Fruit fly (Drosophila melanogaster): ENCODE data around the gene Cht7.
A peak's percentile ranks its signal among the peaks of the same experiment; 100 is the strongest.

The Cht7 gene

DNA sequence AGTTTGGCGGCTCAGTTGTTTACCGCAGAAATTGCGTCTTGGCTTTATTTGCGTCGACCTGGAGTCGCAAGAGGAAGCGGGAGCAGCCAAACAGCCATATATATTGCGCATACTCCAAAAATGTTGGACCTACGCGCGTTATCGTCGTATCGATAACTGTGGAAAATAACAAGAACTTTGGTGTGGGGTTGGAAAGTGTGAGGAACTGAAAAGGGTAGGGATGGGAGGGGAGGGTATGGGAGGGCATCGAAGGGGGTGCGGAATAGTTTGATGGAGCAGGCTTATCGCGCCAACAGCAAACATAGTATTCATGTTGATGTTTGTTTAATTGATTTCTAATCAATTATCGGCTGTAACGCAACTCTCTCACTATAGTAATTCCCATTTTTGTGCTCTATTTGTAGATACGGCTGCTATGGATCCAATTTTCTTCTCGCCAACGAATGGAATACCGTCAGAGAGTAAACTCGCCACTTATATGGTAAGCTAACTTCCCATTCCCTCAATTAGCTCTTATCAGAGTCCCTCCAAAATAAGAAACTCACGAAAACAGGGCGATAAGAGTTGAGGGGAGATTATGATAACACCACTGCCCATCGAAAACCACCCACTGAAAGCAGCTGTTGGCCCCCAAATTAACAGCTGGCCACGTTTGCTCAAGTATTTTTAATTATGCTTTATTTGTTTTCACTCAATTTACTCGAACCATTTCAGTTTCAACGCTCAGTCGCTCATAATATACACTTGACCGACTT lies 23.3 kb downstream of the Cht7 start (continued):
- TF ChIP-seq crp (GFP tag; optimal IDR thresholded peaks at IDR 0.05) (peak in 1 of 2 experiments; percentile 59), E2f1 (GFP tag; IDR thresholded peaks at IDR 0.05) (peak; percentile 48; the same call in 1 of the 2 replicates), CG9876 (GFP tag; optimal IDR thresholded peaks at IDR 0.05) (peak; percentile 46), CG9797 (GFP tag; optimal IDR thresholded peaks at IDR 0.05) (peak; percentile 3), lilli (GFP tag; optimal IDR thresholded peaks at IDR 0.05) (no peak), CG8765 (GFP tag; IDR thresholded peaks at IDR 0.05) (no peak), lbe (GFP tag; optimal IDR thresholded peaks at IDR 0.05) (peak; percentile 36), CG7987 (GFP tag; optimal IDR thresholded peaks at IDR 0.05) (peak; percentile 51), CG2712 (tag; optimal IDR thresholded peaks at IDR 0.05) (peak; percentile 24), CG8089 (GFP tag; optimal IDR thresholded peaks at IDR 0.05) (peak; percentile 74), Drgx (GFP tag; IDR thresholded peaks at IDR 0.05) (no peak), CG1832 (GFP tag; optimal IDR thresholded peaks at IDR 0.05) (no peak), CG12071 (GFP tag; optimal IDR thresholded peaks at IDR 0.05) (peak; percentile 63), fd64A (GFP tag; optimal IDR thresholded peaks at IDR 0.05) (peak; percentile 78), sug (tag; optimal IDR thresholded peaks at IDR 0.05) (peak; percentile 94), disco-r (GFP tag; optimal IDR thresholded peaks at IDR 0.05) (no peak), CG17568 (GFP tag; optimal IDR thresholded peaks at IDR 0.05) (peak; percentile 42), CG4707 (GFP tag; optimal IDR thresholded peaks at IDR 0.05) (peak; percentile 47), CG10267 (tag; optimal IDR thresholded peaks at IDR 0.05) (peak; percentile 16), CG9727 (GFP tag; optimal IDR thresholded peaks at IDR 0.05) (peak; percentile 77), CG17829 (tag; optimal IDR thresholded peaks at IDR 0.05) (peak; percentile 5), wdn (GFP tag; IDR thresholded peaks at IDR 0.05) (0 out of 2 replicates have a peak, but pooled peaks have one; percentile 27), CG14014 (GFP tag; IDR thresholded peaks at IDR 0.05) (peak; percentile 14; the same call in 1 of the 2 replicates), so (GFP tag; IDR thresholded peaks at IDR 0.05) (no peak), pzg (GFP tag; optimal IDR thresholded peaks at IDR 0.05) (peak; percentile 13), CG4854 (GFP tag; optimal IDR thresholded peaks at IDR 0.05) (no peak), tup (GFP tag; optimal IDR thresholded peaks at IDR 0.05) (peak; percentile 57), ewg (GFP tag; optimal IDR thresholded peaks at IDR 0.05) (peak; percentile 67), Myb (GFP tag; optimal IDR thresholded peaks at IDR 0.05) (peak; percentile 17), her (GFP tag; optimal IDR thresholded peaks at IDR 0.05) (peak; percentile 39), Hr39 (optimal IDR thresholded peaks at IDR 0.05) (no peak), Med (GFP tag) (peak; percentile 88), Atf6 (GFP tag; IDR thresholded peaks at IDR 0.05) (peak; percentile 70), Hmr (GFP tag; optimal IDR thresholded peaks at IDR 0.05) (peak; percentile 46), lola (GFP tag; optimal IDR thresholded peaks at IDR 0.05) (peak in 1 of 3 experiments; percentile 30), sc (optimal IDR thresholded peaks at IDR 0.05) (no peak), sc (GFP tag; optimal IDR thresholded peaks at IDR 0.05) (peak; percentile 45), CG2889 (GFP tag; IDR thresholded peaks at IDR 0.05) (no peak), psq (GFP tag; optimal IDR thresholded peaks at IDR 0.05) (peak; percentile 11), NfI (GFP tag; optimal IDR thresholded peaks at IDR 0.05) (no peak), CG6683 (GFP tag; optimal IDR thresholded peaks at IDR 0.05) (peak; percentile 43), CG10462 (GFP tag; optimal IDR thresholded peaks at IDR 0.05) (no peak), CG2678 (tag; optimal IDR thresholded peaks at IDR 0.05) (peak; percentile 68), ham (GFP tag; IDR thresholded peaks at IDR 0.05) (no peak), CG14710 (tag; optimal IDR thresholded peaks at IDR 0.05) (peak; percentile 62), aop (GFP tag; IDR thresholded peaks at IDR 0.05) (peak; percentile 44; the same call in 1 of the 2 replicates), Doc2 (GFP tag; IDR thresholded peaks at IDR 0.05) (no peak), Meics (GFP tag; optimal IDR thresholded peaks at IDR 0.05) (peak; percentile 28), Rx (GFP tag; IDR thresholded peaks at IDR 0.05) (peak; percentile 14; the same call in 1 of the 2 replicates)

Data from whole organism, embryonic.